Worm (Caenorhabditis elegans) whole organism, L1 larva: Measurements from ENCODE around the gene twk-39.
"Not testable (repeated sequence)": the region's sequence is repeated elsewhere in the genome, so short reads cannot be mapped to it uniquely, and the experiment has no call there.

ENCODE experiments used
- C34B4.2 ChIP-seq: sonication (generic microtip); optimal IDR thresholded peaks from 2 replicates; lab custom pipeline; 2017; ENCODE audit warnings: mild to moderate bottlenecking, missing genetic modification characterization, missing compliant biosample characterization
- F16B12.6 ChIP-seq: fragments of 150-350 bp; optimal IDR thresholded peaks from 2 replicates; lab custom pipeline; 2014; ENCODE audit warnings: missing biosample characterization, missing genetic modification characterization
- Y116A8C.19 ChIP-seq: sonication (generic microtip); optimal IDR thresholded peaks from 2 replicates; lab custom pipeline; 2016; ENCODE audit warnings: missing compliant biosample characterization, missing genetic modification characterization, borderline replicate concordance
- alr-1 ChIP-seq: fragments of 200-800 bp; sonication (Bioruptor generic); optimal IDR thresholded peaks from 2 replicates; lab custom pipeline; 2018; ENCODE audit warnings: borderline replicate concordance, mild to moderate bottlenecking, missing genetic modification characterization, missing compliant biosample characterization
- ama-1 ChIP-seq: fragments of 150-350 bp; optimal IDR thresholded peaks from 2 replicates; lab custom pipeline; 2014
- ceh-63 ChIP-seq: fragments of 200-800 bp; sonication (Bioruptor generic); optimal IDR thresholded peaks from 2 replicates; lab custom pipeline; 2018; ENCODE audit warnings: mild to moderate bottlenecking, missing genetic modification characterization, missing compliant biosample characterization
- ceh-8 ChIP-seq: fragments of 200-800 bp; sonication (Bioruptor generic); optimal IDR thresholded peaks from 2 replicates; lab custom pipeline; 2018; ENCODE audit warnings: mild to moderate bottlenecking, missing genetic modification characterization, moderate library complexity, missing compliant biosample characterization
- ceh-90 ChIP-seq: sonication (generic microtip); optimal IDR thresholded peaks from 2 replicates; lab custom pipeline; 2016; ENCODE audit warnings: missing genetic modification characterization, missing compliant biosample characterization
- ces-1 ChIP-seq: fragments of 150-350 bp; optimal IDR thresholded peaks from 2 replicates; lab custom pipeline; 2014; ENCODE audit warnings: missing biosample characterization, missing genetic modification reagents, missing genetic modification characterization
- dpl-1 ChIP-seq, 3 experiments: fragments of 150-350 bp in 2 of 3; sonication (generic microtip) in 1 of 3; optimal IDR thresholded peaks; 2 replicates each; lab custom pipeline; 2014 to 2017; ENCODE audit warnings: missing biosample characterization in 3 of 3, missing genetic modification characterization in 3 of 3, missing genetic modification reagents in 3 of 3
- efl-1 ChIP-seq, 4 experiments: fragments of 150-350 bp; optimal IDR thresholded peaks in 3 of 4; peaks in 1 of 4; 1 replicate in 1 of 4; 2 replicates in 3 of 4; lab custom pipeline; 2014; ENCODE audit warnings: missing biosample characterization in 2 of 4, missing genetic modification characterization in 2 of 4, missing genetic modification reagents in 2 of 4
- efl-3 ChIP-seq: fragments of 200-800 bp; sonication (Bioruptor generic); optimal IDR thresholded peaks from 2 replicates; lab custom pipeline; 2018; ENCODE audit warnings: mild to moderate bottlenecking, missing genetic modification characterization, missing compliant biosample characterization
- egl-27 ChIP-seq, 2 experiments: fragments of 150-350 bp in 1 of 2; sonication (generic microtip); optimal IDR thresholded peaks; 3 replicates each; lab custom pipeline; 2017 to 2018; ENCODE audit warnings: missing biosample characterization in 2 of 2, missing genetic modification characterization in 2 of 2, missing genetic modification reagents in 2 of 2
- elt-2 ChIP-seq: sonication (generic microtip); optimal IDR thresholded peaks from 2 replicates; lab custom pipeline; 2016; ENCODE audit warnings: missing genetic modification characterization, mild to moderate bottlenecking, inconsistent platforms, missing compliant biosample characterization, missing genetic modification reagents
- elt-3 ChIP-seq, 6 experiments: fragments of 150-350 bp in 1 of 6; sonication (generic microtip); optimal IDR thresholded peaks; 2 replicates each; lab custom pipeline; 2017 to 2018; ENCODE audit warnings: missing biosample characterization in 6 of 6, missing genetic modification characterization in 6 of 6, inconsistent platforms in 1 of 6
- fkh-8 ChIP-seq: sonication (generic microtip); optimal IDR thresholded peaks from 2 replicates; lab custom pipeline; 2016; ENCODE audit warnings: mild to moderate bottlenecking, missing genetic modification characterization, missing compliant biosample characterization
- grh-1 ChIP-seq: fragments of 200-800 bp; sonication (Bioruptor generic); IDR thresholded peaks from 2 replicates; pipeline ENCODE4 v1.3.6; 2022; ENCODE audit warnings: missing genetic modification reagents, missing genetic modification characterization, missing compliant biosample characterization
- hlh-17 ChIP-seq: fragments of 200-800 bp; sonication (Bioruptor generic); optimal IDR thresholded peaks from 2 replicates; lab custom pipeline; 2018; ENCODE audit warnings: missing genetic modification characterization, mild to moderate bottlenecking, missing compliant biosample characterization, moderate library complexity, borderline replicate concordance
- isw-1 ChIP-seq: fragments of 200-800 bp; sonication (Bioruptor generic); IDR thresholded peaks from 2 replicates; pipeline ENCODE4 v1.3.6; 2022; ENCODE audit warnings: missing genetic modification characterization, missing compliant biosample characterization
- jun-1 ChIP-seq: fragments of 150-350 bp; optimal IDR thresholded peaks from 2 replicates; lab custom pipeline; 2014; ENCODE audit warnings: missing biosample characterization, missing genetic modification reagents, missing genetic modification characterization
- lin-13 ChIP-seq: fragments of 150-350 bp; optimal IDR thresholded peaks from 2 replicates; lab custom pipeline; 2014; ENCODE audit warnings: missing biosample characterization, missing genetic modification reagents, missing genetic modification characterization
- lin-14 ChIP-seq: fragments of 200-800 bp; sonication (Bioruptor generic); optimal IDR thresholded peaks from 2 replicates; lab custom pipeline; 2018; ENCODE audit warnings: mild to moderate bottlenecking, missing genetic modification characterization, moderate library complexity, missing compliant biosample characterization
- lin-15B ChIP-seq: fragments of 150-350 bp; sonication (generic microtip); optimal IDR thresholded peaks from 3 replicates; lab custom pipeline; 2014; ENCODE audit warnings: missing biosample characterization, missing genetic modification characterization
- lir-3 ChIP-seq: sonication (generic microtip); optimal IDR thresholded peaks from 2 replicates; lab custom pipeline; 2016; ENCODE audit warnings: mild to moderate bottlenecking, missing genetic modification characterization, moderate library complexity, missing compliant biosample characterization; ENCODE audit not compliant: poor library complexity
- lsy-2 ChIP-seq, 2 experiments: fragments of 150-350 bp; optimal IDR thresholded peaks; 2 replicates each; lab custom pipeline; 2014; ENCODE audit warnings: missing biosample characterization in 2 of 2, missing genetic modification characterization in 2 of 2
- mab-9 ChIP-seq: fragments of 200-800 bp; sonication (Bioruptor generic); IDR thresholded peaks from 2 replicates; pipeline ENCODE4 v1.3.6; 2022; ENCODE audit warnings: missing genetic modification reagents, missing genetic modification characterization, missing compliant biosample characterization
- mdl-1 ChIP-seq, 2 experiments: fragments of 150-350 bp; optimal IDR thresholded peaks; 2 replicates each; lab custom pipeline; 2014 to 2017; ENCODE audit warnings: missing biosample characterization in 2 of 2, missing genetic modification characterization in 2 of 2, inconsistent platforms in 1 of 2
- mep-1 ChIP-seq: fragments of 150-350 bp; optimal IDR thresholded peaks from 2 replicates; lab custom pipeline; 2014; ENCODE audit warnings: missing biosample characterization, missing genetic modification characterization
- nhr-11 ChIP-seq: fragments of 150-350 bp; optimal IDR thresholded peaks from 2 replicates; lab custom pipeline; 2014; ENCODE audit warnings: missing biosample characterization, missing genetic modification characterization
- nhr-19 ChIP-seq: fragments of 200-800 bp; sonication (Bioruptor generic); conservative IDR thresholded peaks from 2 replicates; pipeline ENCODE4 v1.3.6; 2022; ENCODE audit warnings: missing genetic modification characterization, missing compliant biosample characterization
- nhr-47 ChIP-seq: sonication (generic microtip); optimal IDR thresholded peaks from 2 replicates; lab custom pipeline; 2016; ENCODE audit warnings: mild to moderate bottlenecking, missing genetic modification characterization, moderate library complexity, missing compliant biosample characterization
- nhr-71 ChIP-seq: sonication (generic microtip); optimal IDR thresholded peaks from 2 replicates; lab custom pipeline; 2016; ENCODE audit warnings: mild to moderate bottlenecking, missing genetic modification characterization, moderate library complexity, missing compliant biosample characterization
- nhr-77 ChIP-seq: fragments of 150-350 bp; optimal IDR thresholded peaks from 2 replicates; lab custom pipeline; 2014; ENCODE audit warnings: missing biosample characterization, missing genetic modification characterization
- nhr-84 ChIP-seq: sonication (generic microtip); optimal IDR thresholded peaks from 2 replicates; lab custom pipeline; 2017; ENCODE audit warnings: missing biosample characterization, missing genetic modification characterization
- nhr-90 ChIP-seq: sonication (generic microtip); optimal IDR thresholded peaks from 2 replicates; lab custom pipeline; 2016; ENCODE audit warnings: mild to moderate bottlenecking, missing genetic modification characterization, missing compliant biosample characterization; ENCODE audit not compliant: poor library complexity
- pag-3 ChIP-seq: sonication (generic microtip); optimal IDR thresholded peaks from 2 replicates; lab custom pipeline; 2017; ENCODE audit warnings: missing genetic modification characterization, mild to moderate bottlenecking, missing compliant biosample characterization, antibody characterized with exemption, borderline replicate concordance; ENCODE audit not compliant: insufficient read depth
- pqm-1 ChIP-seq: sonication (generic microtip); optimal IDR thresholded peaks from 3 replicates; lab custom pipeline; 2017; ENCODE audit warnings: missing biosample characterization, missing genetic modification characterization
- snu-23 ChIP-seq: sonication (generic microtip); optimal IDR thresholded peaks from 2 replicates; lab custom pipeline; 2016; ENCODE audit warnings: missing genetic modification characterization, missing compliant biosample characterization
- sptf-1 ChIP-seq: fragments of 150-350 bp; optimal IDR thresholded peaks from 2 replicates; lab custom pipeline; 2014; ENCODE audit warnings: missing biosample characterization, missing genetic modification characterization
- sup-37 ChIP-seq: fragments of 200-800 bp; sonication (Bioruptor generic); optimal IDR thresholded peaks from 2 replicates; lab custom pipeline; 2018; ENCODE audit warnings: mild to moderate bottlenecking, missing genetic modification characterization, missing compliant biosample characterization
- tbx-2 ChIP-seq: sonication (generic microtip); optimal IDR thresholded peaks from 2 replicates; lab custom pipeline; 2016; ENCODE audit warnings: missing genetic modification characterization, missing compliant biosample characterization
- tlp-1 ChIP-seq: fragments of 150-350 bp; optimal IDR thresholded peaks from 2 replicates; lab custom pipeline; 2014; ENCODE audit warnings: missing biosample characterization, missing genetic modification characterization
- unc-30 ChIP-seq: sonication (generic microtip); optimal IDR thresholded peaks from 2 replicates; lab custom pipeline; 2017; ENCODE audit warnings: missing biosample characterization, missing genetic modification characterization
- unc-62 ChIP-seq: fragments of 150-350 bp; optimal IDR thresholded peaks from 2 replicates; lab custom pipeline; 2014; ENCODE audit warnings: missing biosample characterization, missing genetic modification reagents, missing genetic modification characterization
- unc-98 ChIP-seq: fragments of 200-800 bp; sonication (Bioruptor generic); IDR thresholded peaks from 2 replicates; pipeline ENCODE4 v1.3.6; 2022; ENCODE audit warnings: missing genetic modification characterization, missing compliant biosample characterization
- vab-15 ChIP-seq: sonication (generic microtip); optimal IDR thresholded peaks from 2 replicates; lab custom pipeline; 2017; ENCODE audit warnings: missing genotype, mild to moderate bottlenecking, missing genetic modification characterization, missing compliant biosample characterization
- xbp-1 ChIP-seq: sonication (generic microtip); optimal IDR thresholded peaks from 2 replicates; lab custom pipeline; 2016; ENCODE audit warnings: missing genetic modification characterization, missing compliant biosample characterization
- ztf-11 ChIP-seq, 2 experiments: sonication (generic microtip); optimal IDR thresholded peaks; 2 replicates each; lab custom pipeline; 2016 to 2017; ENCODE audit warnings: missing genetic modification characterization in 2 of 2, missing biosample characterization in 1 of 2, missing compliant biosample characterization in 1 of 2

Gene twk-39

DNA sequence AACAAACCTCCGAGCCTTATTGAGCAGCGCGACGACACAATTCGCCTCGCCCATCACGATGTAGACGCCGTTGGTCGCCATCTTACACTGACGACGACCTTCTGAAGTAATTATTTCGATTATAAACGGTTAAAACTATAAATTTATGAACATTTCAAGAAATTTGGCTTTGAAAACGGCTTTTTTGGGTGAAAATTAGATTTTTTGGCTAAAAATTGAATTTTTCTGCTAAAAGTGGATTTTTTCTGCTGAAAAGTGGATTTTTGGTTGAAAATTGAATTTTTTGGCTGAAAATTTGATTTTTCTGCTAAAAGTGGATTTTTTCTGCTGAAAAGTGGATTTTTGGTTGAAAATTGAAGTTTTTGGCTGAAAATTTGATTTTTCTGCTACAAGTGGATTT, 22.0 kb upstream of the twk-39 start, which contains the start of gene gbf-1:
Gene gbf-1 (minus strand): TSS at position 101 of the 400 bp plus-strand sequence.
- not testable (repeated sequence) for TF ChIP-seq efl-1 (optimal IDR thresholded peaks at IDR 0.05; lab: Kevin White, UChicago)
- TF ChIP-seq efl-1 (GFP tag; optimal IDR thresholded peaks at IDR 0.05 in 1 of 2; lab: Kevin White, UChicago): peak in 1 of 2 experiments; percentile 71

DNA sequence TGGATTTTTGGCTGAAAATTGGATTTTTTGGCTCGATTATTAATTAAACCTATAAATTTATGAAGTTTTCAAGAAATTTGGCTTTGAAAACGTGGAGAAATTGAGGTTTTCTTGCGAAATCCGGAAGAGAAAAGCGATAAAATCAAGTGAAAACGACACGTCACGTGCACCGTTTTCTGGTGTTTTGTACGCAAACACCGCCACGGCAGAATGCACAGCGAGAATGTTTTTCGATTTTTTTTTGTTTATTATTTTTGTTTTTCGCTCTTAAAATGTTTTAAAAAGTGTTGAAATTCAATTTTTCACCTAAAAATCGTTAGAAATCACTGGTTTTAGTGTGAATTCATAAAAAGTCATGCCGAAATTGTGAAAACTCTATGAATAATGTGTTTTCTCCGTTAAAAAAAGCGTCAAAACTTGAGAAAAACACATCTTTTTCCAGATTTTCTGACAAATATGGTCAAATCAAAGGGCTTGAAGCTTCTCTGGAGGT, 21.0 kb upstream of the twk-39 start, which contains the start of gene immp-1:
Gene immp-1 (plus strand): TSS at position 443 of the 493 bp plus-strand sequence.
- TF ChIP-seq dpl-1 (GFP tag; optimal IDR thresholded peaks at IDR 0.05; lab: Kevin White, UChicago) (peak; percentile 55 to 72 (median 69)), fkh-8 (tag; lab: Kevin White, UChicago) (no peak), lir-3 (tag; lab: Kevin White, UChicago) (no peak), nhr-84 (tag; lab: Kevin White, UChicago) (no peak), elt-3 (tag; optimal IDR thresholded peaks at IDR 0.05; lab: Kevin White, UChicago) (peak in 2 of 6 experiments; percentile 25 to 29), ama-1 (lab: Kevin White, UChicago) (no peak), mep-1 (tag; lab: Kevin White, UChicago) (peak; percentile 79), lsy-2 (tag; optimal IDR thresholded peaks at IDR 0.05; lab: Kevin White, UChicago) (peak; percentile 63 to 67), efl-3 (GFP tag; lab: Kevin White, UChicago) (no peak), pqm-1 (tag; lab: Kevin White, UChicago) (no peak), ztf-11 (tag; optimal IDR thresholded peaks at IDR 0.05; lab: Kevin White, UChicago) (no peak), jun-1 (no peak), alr-1 (tag; lab: Kevin White, UChicago) (no peak), unc-30 (tag; lab: Kevin White, UChicago) (no peak), isw-1 (peak; percentile 22; the same call in 1 of the 2 replicates), ceh-8 (GFP tag; lab: Kevin White, UChicago) (no peak), nhr-71 (no peak), nhr-11 (no peak), hlh-17 (GFP tag; lab: Kevin White, UChicago) (no peak), xbp-1 (tag; lab: Kevin White, UChicago) (peak; percentile 75), grh-1 (GFP tag; lab: Robert Waterston, UW) (no peak), nhr-90 (tag; lab: Kevin White, UChicago) (no peak), sup-37 (GFP tag; lab: Kevin White, UChicago) (no peak), pag-3 (tag; lab: Kevin White, UChicago) (no peak), efl-1 (optimal IDR thresholded peaks at IDR 0.05; lab: Kevin White, UChicago) (peak; percentile 57 to 70), efl-1 (GFP tag; optimal IDR thresholded peaks at IDR 0.05 in 1 of 2; lab: Kevin White, UChicago) (peak; percentile 68 to 94), lin-14 (GFP tag; lab: Kevin White, UChicago) (no peak), mdl-1 (tag; optimal IDR thresholded peaks at IDR 0.05; lab: Kevin White, UChicago) (peak in 1 of 2 experiments; percentile 34), nhr-19 (GFP tag; lab: Robert Waterston, UW) (no peak), nhr-47 (tag; lab: Kevin White, UChicago) (no peak), mab-9 (GFP tag; lab: Robert Waterston, UW) (no peak), tbx-2 (tag; lab: Kevin White, UChicago) (peak; percentile 19), sptf-1 (no peak), ces-1 (GFP tag; lab: Kevin White, UChicago) (no peak), C34B4.2 (no peak), elt-2 (tag; lab: Kevin White, UChicago) (no peak), Y116A8C.19 (tag; lab: Kevin White, UChicago) (no peak), F16B12.6 (tag; lab: Kevin White, UChicago) (peak; percentile 96), lin-13 (GFP tag; lab: Kevin White, UChicago) (no peak), tlp-1 (no peak), vab-15 (no peak), unc-98 (GFP tag; lab: Robert Waterston, UW) (no peak), ceh-90 (tag; lab: Kevin White, UChicago) (no peak), nhr-77 (tag; lab: Kevin White, UChicago) (no peak), ceh-63 (GFP tag; lab: Kevin White, UChicago) (no peak), egl-27 (tag; optimal IDR thresholded peaks at IDR 0.05; lab: Kevin White, UChicago) (no peak), snu-23 (GFP tag; lab: Kevin White, UChicago) (peak; percentile 66), unc-62 (no peak), lin-15B (no peak)
